Worm (Caenorhabditis elegans) whole organism, mixed stage, embryonic: ENCODE measurements around the gene bmy-1.

ENCODE experiments used
- ceh-43 ChIP-seq: fragments of 200-800 bp; sonication (Bioruptor generic); optimal IDR thresholded peaks from 2 replicates; lab custom pipeline; 2018; ENCODE audit warnings: mild to moderate bottlenecking, missing genetic modification characterization, moderate library complexity, missing compliant biosample characterization
- ces-1 ChIP-seq: fragments of 150-350 bp; optimal IDR thresholded peaks from 2 replicates; lab custom pipeline; 2014; ENCODE audit warnings: missing biosample characterization, missing genetic modification reagents, missing genetic modification characterization
- elt-3 ChIP-seq: fragments of 150-350 bp; optimal IDR thresholded peaks from 2 replicates; lab custom pipeline; 2014; ENCODE audit warnings: missing biosample characterization, missing genetic modification characterization
- lin-32 ChIP-seq: fragments of 200-800 bp; sonication (Bioruptor generic); optimal IDR thresholded peaks from 2 replicates; lab custom pipeline; 2018; ENCODE audit warnings: mild to moderate bottlenecking, missing genetic modification characterization, missing compliant biosample characterization
- lsy-2 ChIP-seq: fragments of 150-350 bp; optimal IDR thresholded peaks from 2 replicates; lab custom pipeline; 2014; ENCODE audit warnings: missing biosample characterization, missing genetic modification characterization
- nhr-12 ChIP-seq: fragments of 150-350 bp; optimal IDR thresholded peaks from 2 replicates; lab custom pipeline; 2014; ENCODE audit warnings: missing biosample characterization, missing genetic modification characterization
- nhr-237 ChIP-seq: fragments of 150-350 bp; optimal IDR thresholded peaks from 2 replicates; lab custom pipeline; 2014; ENCODE audit warnings: missing biosample characterization, missing genetic modification characterization
- nhr-76 ChIP-seq: sonication (generic microtip); optimal IDR thresholded peaks from 2 replicates; lab custom pipeline; 2017; ENCODE audit warnings: missing biosample characterization, missing genetic modification characterization
- pha-4 ChIP-seq: fragments of 150-350 bp; optimal IDR thresholded peaks from 2 replicates; lab custom pipeline; 2018; ENCODE audit warnings: missing biosample characterization, missing genetic modification reagents, missing genetic modification characterization
- sptf-1 ChIP-seq: sonication (generic microtip); optimal IDR thresholded peaks from 2 replicates; lab custom pipeline; 2017; ENCODE audit warnings: mild to moderate bottlenecking, missing genetic modification characterization, moderate library complexity, missing compliant biosample characterization
- tbx-8 ChIP-seq: fragments of 200-800 bp; sonication (Bioruptor generic); optimal IDR thresholded peaks from 2 replicates; lab custom pipeline; 2018; ENCODE audit warnings: mild to moderate bottlenecking, missing genetic modification characterization, moderate library complexity, missing compliant biosample characterization
- unc-62 ChIP-seq: fragments of 150-350 bp; optimal IDR thresholded peaks from 2 replicates; lab custom pipeline; 2014; ENCODE audit warnings: missing biosample characterization, missing genetic modification reagents, missing genetic modification characterization
- ztf-11 ChIP-seq: fragments of 150-350 bp; optimal IDR thresholded peaks from 2 replicates; lab custom pipeline; 2014; ENCODE audit warnings: missing biosample characterization, missing genetic modification characterization

DNA sequence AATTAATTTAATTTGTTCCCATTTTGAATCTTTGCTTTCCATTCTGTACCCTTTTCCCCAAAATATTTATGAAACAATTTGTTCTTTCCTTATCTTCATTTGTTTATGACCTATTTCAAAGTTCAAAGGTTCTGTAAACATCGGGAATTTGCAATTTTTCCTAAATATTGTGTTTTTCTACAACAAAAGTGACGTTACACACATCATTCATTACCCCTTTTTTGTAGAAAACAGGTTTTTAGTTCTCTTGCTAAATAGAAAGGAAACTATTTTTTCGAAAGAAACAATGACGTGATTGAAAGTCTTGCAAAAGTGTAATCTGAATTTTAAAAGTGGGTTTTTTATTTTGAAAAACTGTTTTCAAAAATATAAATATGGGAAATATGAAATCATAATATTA, 33.8 kb upstream of the bmy-1 start:
- TF ChIP-seq pha-4 (no peak), elt-3 (tag; lab: Kevin White, UChicago) (no peak), ces-1 (GFP tag; lab: Kevin White, UChicago) (no peak), lin-32 (GFP tag; lab: Kevin White, UChicago) (no peak), ztf-11 (no peak), nhr-237 (tag; lab: Kevin White, UChicago) (no peak), lsy-2 (tag; lab: Kevin White, UChicago) (no peak), sptf-1 (tag; lab: Kevin White, UChicago) (no peak), nhr-76 (tag; lab: Kevin White, UChicago) (no peak), unc-62 (GFP tag; lab: Kevin White, UChicago) (no peak), tbx-8 (no peak), ceh-43 (no peak), nhr-12 (tag; lab: Kevin White, UChicago) (no peak)
